Fruit fly (Drosophila melanogaster): ENCODE results near the gene CG15034.

DNA sequence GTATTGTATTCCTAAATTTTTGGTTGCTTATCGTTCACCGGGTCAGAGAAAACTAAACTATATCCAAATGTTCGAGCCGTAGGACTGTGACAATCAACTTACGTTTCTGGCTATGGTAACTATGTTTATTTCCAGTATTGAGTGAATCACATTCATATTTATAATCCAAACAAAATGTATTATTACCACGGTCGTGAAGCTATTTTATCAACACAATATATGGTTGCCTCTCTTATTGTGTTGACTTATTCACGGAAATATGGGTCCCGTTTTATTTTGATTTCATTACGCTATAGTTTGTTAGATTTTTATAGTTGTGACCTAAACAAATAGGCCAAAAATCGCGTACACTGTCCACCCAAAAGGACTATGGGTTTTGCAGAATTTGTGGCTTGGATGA, at the start of gene CG15034:
- TF ChIP-seq pan (optimal IDR thresholded peaks at IDR 0.05) = no peak
- TF ChIP-seq EcR (GFP tag; optimal IDR thresholded peaks at IDR 0.05) = no peak
- TF ChIP-seq CG8478 (optimal IDR thresholded peaks at IDR 0.05) = no peak
